Worm (Caenorhabditis elegans) whole organism, L1 larva: ENCODE data around the gene srlf-9.

ENCODE experiments used
- F16B12.6 ChIP-seq: fragments of 150-350 bp; optimal IDR thresholded peaks from 2 replicates; lab custom pipeline; 2014; ENCODE audit warnings: missing biosample characterization, missing genetic modification characterization
- Y116A8C.19 ChIP-seq: sonication (generic microtip); optimal IDR thresholded peaks from 2 replicates; lab custom pipeline; 2016; ENCODE audit warnings: missing compliant biosample characterization, missing genetic modification characterization, borderline replicate concordance
- alr-1 ChIP-seq: fragments of 200-800 bp; sonication (Bioruptor generic); optimal IDR thresholded peaks from 2 replicates; lab custom pipeline; 2018; ENCODE audit warnings: borderline replicate concordance, mild to moderate bottlenecking, missing genetic modification characterization, missing compliant biosample characterization
- aly-2 ChIP-seq: fragments of 150-350 bp; optimal IDR thresholded peaks from 2 replicates; lab custom pipeline; 2014; ENCODE audit warnings: missing biosample characterization, missing genetic modification characterization
- ama-1 ChIP-seq: fragments of 150-350 bp; optimal IDR thresholded peaks from 2 replicates; lab custom pipeline; 2014
- ceh-63 ChIP-seq: fragments of 200-800 bp; sonication (Bioruptor generic); optimal IDR thresholded peaks from 2 replicates; lab custom pipeline; 2018; ENCODE audit warnings: mild to moderate bottlenecking, missing genetic modification characterization, missing compliant biosample characterization
- ceh-82 ChIP-seq, 3 experiments: fragments of 150-350 bp in 1 of 3; sonication (generic microtip) in 2 of 3; optimal IDR thresholded peaks; 2 replicates each; lab custom pipeline; 2014 to 2017; ENCODE audit warnings: missing biosample characterization in 3 of 3, missing genetic modification characterization in 3 of 3
- dpl-1 ChIP-seq, 3 experiments: fragments of 150-350 bp in 2 of 3; sonication (generic microtip) in 1 of 3; optimal IDR thresholded peaks; 2 replicates each; lab custom pipeline; 2014 to 2017; ENCODE audit warnings: missing biosample characterization in 3 of 3, missing genetic modification characterization in 3 of 3, missing genetic modification reagents in 3 of 3
- dsc-1 ChIP-seq: sonication (generic microtip); optimal IDR thresholded peaks from 2 replicates; lab custom pipeline; 2016; ENCODE audit warnings: mild to moderate bottlenecking, missing genetic modification characterization, missing compliant biosample characterization
- efl-1 ChIP-seq, 4 experiments: fragments of 150-350 bp; optimal IDR thresholded peaks in 3 of 4; peaks in 1 of 4; 1 replicate in 1 of 4; 2 replicates in 3 of 4; lab custom pipeline; 2014; ENCODE audit warnings: missing biosample characterization in 2 of 4, missing genetic modification characterization in 2 of 4, missing genetic modification reagents in 2 of 4
- egl-27 ChIP-seq, 2 experiments: fragments of 150-350 bp in 1 of 2; sonication (generic microtip); optimal IDR thresholded peaks; 3 replicates each; lab custom pipeline; 2017 to 2018; ENCODE audit warnings: missing biosample characterization in 2 of 2, missing genetic modification characterization in 2 of 2, missing genetic modification reagents in 2 of 2
- elt-2 ChIP-seq: sonication (generic microtip); optimal IDR thresholded peaks from 2 replicates; lab custom pipeline; 2016; ENCODE audit warnings: missing genetic modification characterization, mild to moderate bottlenecking, inconsistent platforms, missing compliant biosample characterization, missing genetic modification reagents
- fkh-4 ChIP-seq: sonication (generic microtip); optimal IDR thresholded peaks from 2 replicates; lab custom pipeline; 2016; ENCODE audit warnings: missing compliant biosample characterization, missing genetic modification characterization, borderline replicate concordance
- fkh-8 ChIP-seq: sonication (generic microtip); optimal IDR thresholded peaks from 2 replicates; lab custom pipeline; 2016; ENCODE audit warnings: mild to moderate bottlenecking, missing genetic modification characterization, missing compliant biosample characterization
- irx-1 ChIP-seq: sonication (generic microtip); optimal IDR thresholded peaks from 2 replicates; lab custom pipeline; 2016; ENCODE audit warnings: missing genetic modification characterization, missing compliant biosample characterization
- lin-13 ChIP-seq: fragments of 150-350 bp; optimal IDR thresholded peaks from 2 replicates; lab custom pipeline; 2014; ENCODE audit warnings: missing biosample characterization, missing genetic modification reagents, missing genetic modification characterization
- lin-14 ChIP-seq: fragments of 200-800 bp; sonication (Bioruptor generic); optimal IDR thresholded peaks from 2 replicates; lab custom pipeline; 2018; ENCODE audit warnings: mild to moderate bottlenecking, missing genetic modification characterization, moderate library complexity, missing compliant biosample characterization
- lin-35 ChIP-seq, 2 experiments: fragments of 150-350 bp; optimal IDR thresholded peaks; 2 replicates each; lab custom pipeline; 2014; ENCODE audit warnings: missing biosample characterization in 2 of 2, missing genetic modification characterization in 2 of 2, missing genetic modification reagents in 2 of 2
- lsy-2 ChIP-seq, 2 experiments: fragments of 150-350 bp; optimal IDR thresholded peaks; 2 replicates each; lab custom pipeline; 2014; ENCODE audit warnings: missing biosample characterization in 2 of 2, missing genetic modification characterization in 2 of 2
- mdl-1 ChIP-seq, 2 experiments: fragments of 150-350 bp; optimal IDR thresholded peaks; 2 replicates each; lab custom pipeline; 2014 to 2017; ENCODE audit warnings: missing biosample characterization in 2 of 2, missing genetic modification characterization in 2 of 2, inconsistent platforms in 1 of 2
- mep-1 ChIP-seq: fragments of 150-350 bp; optimal IDR thresholded peaks from 2 replicates; lab custom pipeline; 2014; ENCODE audit warnings: missing biosample characterization, missing genetic modification characterization
- nhr-11 ChIP-seq: fragments of 150-350 bp; optimal IDR thresholded peaks from 2 replicates; lab custom pipeline; 2014; ENCODE audit warnings: missing biosample characterization, missing genetic modification characterization
- nhr-20 ChIP-seq: sonication (generic microtip); optimal IDR thresholded peaks from 2 replicates; lab custom pipeline; 2016; ENCODE audit warnings: mild to moderate bottlenecking, missing genetic modification characterization, missing compliant biosample characterization
- nhr-47 ChIP-seq: sonication (generic microtip); optimal IDR thresholded peaks from 2 replicates; lab custom pipeline; 2016; ENCODE audit warnings: mild to moderate bottlenecking, missing genetic modification characterization, moderate library complexity, missing compliant biosample characterization
- nhr-71 ChIP-seq: sonication (generic microtip); optimal IDR thresholded peaks from 2 replicates; lab custom pipeline; 2016; ENCODE audit warnings: mild to moderate bottlenecking, missing genetic modification characterization, moderate library complexity, missing compliant biosample characterization
- nhr-76 ChIP-seq: sonication (generic microtip); optimal IDR thresholded peaks from 2 replicates; lab custom pipeline; 2017; ENCODE audit warnings: missing biosample characterization, missing genetic modification characterization
- nhr-77 ChIP-seq: fragments of 150-350 bp; optimal IDR thresholded peaks from 2 replicates; lab custom pipeline; 2014; ENCODE audit warnings: missing biosample characterization, missing genetic modification characterization
- nhr-85 ChIP-seq: sonication (generic microtip); peaks from one replicate; lab custom pipeline; 2016; ENCODE audit warnings: missing genetic modification characterization, inconsistent platforms, missing compliant biosample characterization
- nhr-90 ChIP-seq: sonication (generic microtip); optimal IDR thresholded peaks from 2 replicates; lab custom pipeline; 2016; ENCODE audit warnings: mild to moderate bottlenecking, missing genetic modification characterization, missing compliant biosample characterization; ENCODE audit not compliant: poor library complexity
- pqm-1 ChIP-seq: sonication (generic microtip); optimal IDR thresholded peaks from 3 replicates; lab custom pipeline; 2017; ENCODE audit warnings: missing biosample characterization, missing genetic modification characterization
- skn-1 ChIP-seq: fragments of 150-350 bp; optimal IDR thresholded peaks from 2 replicates; lab custom pipeline; 2014; ENCODE audit warnings: missing biosample characterization, missing genetic modification characterization
- snu-23 ChIP-seq: sonication (generic microtip); optimal IDR thresholded peaks from 2 replicates; lab custom pipeline; 2016; ENCODE audit warnings: missing genetic modification characterization, missing compliant biosample characterization
- sptf-1 ChIP-seq: fragments of 150-350 bp; optimal IDR thresholded peaks from 2 replicates; lab custom pipeline; 2014; ENCODE audit warnings: missing biosample characterization, missing genetic modification characterization
- swsn-7 ChIP-seq: sonication (generic microtip); optimal IDR thresholded peaks from 2 replicates; lab custom pipeline; 2016; ENCODE audit warnings: missing genetic modification characterization, missing compliant biosample characterization
- tbx-2 ChIP-seq: sonication (generic microtip); optimal IDR thresholded peaks from 2 replicates; lab custom pipeline; 2016; ENCODE audit warnings: missing genetic modification characterization, missing compliant biosample characterization
- unc-130 ChIP-seq: fragments of 150-350 bp; optimal IDR thresholded peaks from 2 replicates; lab custom pipeline; 2017; ENCODE audit warnings: missing biosample characterization, missing genetic modification characterization, inconsistent platforms
- unc-86 ChIP-seq: sonication (generic microtip); optimal IDR thresholded peaks from 2 replicates; lab custom pipeline; 2016; ENCODE audit warnings: missing genetic modification characterization, missing compliant biosample characterization
- unc-98 ChIP-seq: fragments of 200-800 bp; sonication (Bioruptor generic); IDR thresholded peaks from 2 replicates; pipeline ENCODE4 v1.3.6; 2022; ENCODE audit warnings: missing genetic modification characterization, missing compliant biosample characterization
- vab-15 ChIP-seq: sonication (generic microtip); optimal IDR thresholded peaks from 2 replicates; lab custom pipeline; 2017; ENCODE audit warnings: missing genotype, mild to moderate bottlenecking, missing genetic modification characterization, missing compliant biosample characterization
- xbp-1 ChIP-seq: sonication (generic microtip); optimal IDR thresholded peaks from 2 replicates; lab custom pipeline; 2016; ENCODE audit warnings: missing genetic modification characterization, missing compliant biosample characterization
- ztf-11 ChIP-seq, 2 experiments: sonication (generic microtip); optimal IDR thresholded peaks; 2 replicates each; lab custom pipeline; 2016 to 2017; ENCODE audit warnings: missing genetic modification characterization in 2 of 2, missing biosample characterization in 1 of 2, missing compliant biosample characterization in 1 of 2
- ztf-4 ChIP-seq: fragments of 150-350 bp; optimal IDR thresholded peaks from 2 replicates; lab custom pipeline; 2014; ENCODE audit warnings: missing biosample characterization, missing genetic modification characterization

Gene srlf-9

DNA sequence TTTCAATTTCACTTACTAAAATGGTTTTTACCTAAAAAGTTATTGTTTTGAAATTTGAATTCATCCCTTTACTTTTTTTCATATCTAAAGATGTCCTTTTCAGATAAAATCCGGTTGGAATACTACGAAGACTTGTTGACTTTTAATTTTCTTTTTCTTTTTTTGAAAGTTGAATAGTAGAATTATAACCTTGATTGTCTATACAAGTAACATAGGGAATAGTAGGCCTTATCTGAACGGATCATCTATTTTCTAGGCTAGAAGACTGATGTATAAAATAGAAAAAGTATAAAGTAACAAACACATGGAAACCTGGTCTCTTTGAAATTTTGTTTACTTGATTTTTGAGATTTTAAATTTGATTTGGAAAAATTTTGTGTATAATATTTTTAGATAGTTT, 20.7 kb downstream of the srlf-9 start:
- TF ChIP-seq nhr-71 (tag; lab: Kevin White, UChicago) (peak; percentile 2), sptf-1 (tag; lab: Kevin White, UChicago) (no peak), ztf-4 (no peak), nhr-85 (peak; percentile 84), snu-23 (GFP tag; lab: Kevin White, UChicago) (no peak), lin-14 (GFP tag; lab: Kevin White, UChicago) (peak; percentile 12), ama-1 (lab: Kevin White, UChicago) (no peak), fkh-8 (tag; lab: Kevin White, UChicago) (no peak)

- TF ChIP-seq alr-1 (tag; lab: Kevin White, UChicago): no peak
- no peak for TF ChIP-seq tbx-2 (tag; lab: Kevin White, UChicago)
- no peak for TF ChIP-seq unc-98 (GFP tag; lab: Robert Waterston, UW)
- TF ChIP-seq egl-27 (tag; optimal IDR thresholded peaks at IDR 0.05; lab: Kevin White, UChicago): no peak
- TF ChIP-seq nhr-20 (tag; lab: Kevin White, UChicago): no peak
Measured at ce11 chrIII:13380196-13380595, 21.4 kb downstream of the srlf-9 start, which contains the start of gene T03F6.6. Gene T03F6.6 (minus strand): TSS chrIII:13380296.

- TF ChIP-seq efl-1 (optimal IDR thresholded peaks at IDR 0.05; lab: Kevin White, UChicago) (no peak), efl-1 (GFP tag; optimal IDR thresholded peaks at IDR 0.05 in 1 of 2; lab: Kevin White, UChicago) (peak in 1 of 2 experiments; percentile 21), fkh-4 (tag; lab: Kevin White, UChicago) (no peak), aly-2 (tag; lab: Kevin White, UChicago) (no peak)
Measured at ce11 chrIII:13378242-13378641, 23.3 kb downstream of the srlf-9 start, which contains the start of gene T03F6.10. Gene T03F6.10 (minus strand): TSS chrIII:13378342.

DNA sequence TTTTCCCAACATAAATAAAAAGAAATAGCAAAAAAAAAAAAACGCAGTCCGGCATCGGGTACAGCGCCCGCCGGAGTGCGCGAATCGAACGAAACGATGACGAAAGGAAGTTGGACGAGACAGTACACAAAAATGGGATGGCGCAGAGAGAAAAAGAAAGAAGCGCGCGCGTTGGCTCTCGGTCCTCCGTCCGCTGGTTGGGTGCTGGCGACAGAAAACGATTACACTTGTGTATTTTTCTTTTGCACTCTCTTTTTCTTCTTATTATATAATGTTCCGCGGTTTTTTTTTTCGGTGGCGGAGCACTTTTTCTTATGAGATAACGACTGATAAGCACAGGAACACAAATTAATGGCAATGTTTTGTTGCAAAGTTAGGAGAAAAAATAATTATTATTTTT, 24.3 kb downstream of the srlf-9 start:
- TF ChIP-seq Y116A8C.19 (tag; lab: Kevin White, UChicago) (no peak), snu-23 (GFP tag; lab: Kevin White, UChicago) (peak; percentile 77), nhr-11 (tag; lab: Kevin White, UChicago) (no peak), lin-35 (GFP tag; optimal IDR thresholded peaks at IDR 0.05; lab: Kevin White, UChicago) (peak; percentile 45 to 50), nhr-90 (tag; lab: Kevin White, UChicago) (peak; percentile 45), nhr-47 (peak; percentile 31), nhr-76 (tag; lab: Kevin White, UChicago) (no peak), swsn-7 (tag; lab: Kevin White, UChicago) (peak; percentile 55), nhr-85 (peak; percentile 64), nhr-20 (tag; lab: Kevin White, UChicago) (peak; percentile 39), ceh-63 (no peak), mep-1 (tag; lab: Kevin White, UChicago) (peak; percentile 27), efl-1 (optimal IDR thresholded peaks at IDR 0.05; lab: Kevin White, UChicago) (peak; percentile 20 to 47), efl-1 (GFP tag; optimal IDR thresholded peaks at IDR 0.05 in 1 of 2; lab: Kevin White, UChicago) (peak; percentile 21 to 93), dpl-1 (GFP tag; optimal IDR thresholded peaks at IDR 0.05; lab: Kevin White, UChicago) (peak in 2 of 3 experiments; percentile 16 to 30), pqm-1 (tag; lab: Kevin White, UChicago) (peak; percentile 9), nhr-77 (peak; percentile 8), unc-130 (tag; lab: Kevin White, UChicago) (no peak), lsy-2 (tag; optimal IDR thresholded peaks at IDR 0.05; lab: Kevin White, UChicago) (peak; percentile 38 to 63), tbx-2 (tag; lab: Kevin White, UChicago) (peak; percentile 33), F16B12.6 (tag; lab: Kevin White, UChicago) (peak; percentile 4), nhr-71 (tag; lab: Kevin White, UChicago) (peak; percentile 70), fkh-8 (tag; lab: Kevin White, UChicago) (peak; percentile 4), xbp-1 (tag; lab: Kevin White, UChicago) (peak; percentile 52), mdl-1 (tag; optimal IDR thresholded peaks at IDR 0.05; lab: Kevin White, UChicago) (peak in 1 of 2 experiments; percentile 44), ceh-82 (tag; optimal IDR thresholded peaks at IDR 0.05; lab: Kevin White, UChicago) (peak in 1 of 3 experiments; percentile 63), unc-86 (tag; lab: Kevin White, UChicago) (peak; percentile 33), lin-13 (GFP tag; lab: Kevin White, UChicago) (no peak), vab-15 (tag; lab: Kevin White, UChicago) (no peak), lin-14 (GFP tag; lab: Kevin White, UChicago) (peak; percentile 92), ztf-11 (tag; optimal IDR thresholded peaks at IDR 0.05; lab: Kevin White, UChicago) (peak in 1 of 2 experiments; percentile 18), skn-1 (tag; lab: Kevin White, UChicago) (peak; percentile 66), irx-1 (tag; lab: Kevin White, UChicago) (peak; percentile 13), elt-2 (peak; percentile 70), dsc-1 (peak; percentile 32)
- TF ChIP-seq, all 84 proteins: peak for 27
